Worm (Caenorhabditis elegans): ENCODE data around the gene cyn-13.

Gene cyn-13

DNA sequence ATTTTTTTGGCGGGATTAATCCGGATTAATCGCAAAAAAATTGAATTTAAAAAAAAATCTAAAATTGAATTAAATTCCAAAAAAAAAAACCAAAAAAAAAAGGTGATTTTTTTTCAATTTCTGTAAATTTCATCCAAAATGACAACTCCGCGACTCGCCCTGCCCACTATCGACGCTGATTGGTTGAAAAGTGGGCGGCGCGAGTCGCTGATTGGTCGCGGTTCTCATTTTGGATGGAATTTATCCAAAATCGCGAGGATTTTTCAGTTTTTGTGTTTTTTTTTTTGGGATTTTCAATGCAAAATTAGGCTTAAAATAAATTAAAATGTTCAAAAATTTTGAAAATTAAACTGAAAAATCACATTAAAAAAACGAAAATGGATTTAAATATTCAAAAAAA, 7.0 kb downstream of the cyn-13 start:
- TF ChIP-seq pes-1 (GFP tag; IDR thresholded peaks at IDR 0.05) (no peak), sea-1 (GFP tag; conservative IDR thresholded peaks at IDR 0.05) (no peak), tra-4 (tag; optimal IDR thresholded peaks at IDR 0.05) (no peak)

DNA sequence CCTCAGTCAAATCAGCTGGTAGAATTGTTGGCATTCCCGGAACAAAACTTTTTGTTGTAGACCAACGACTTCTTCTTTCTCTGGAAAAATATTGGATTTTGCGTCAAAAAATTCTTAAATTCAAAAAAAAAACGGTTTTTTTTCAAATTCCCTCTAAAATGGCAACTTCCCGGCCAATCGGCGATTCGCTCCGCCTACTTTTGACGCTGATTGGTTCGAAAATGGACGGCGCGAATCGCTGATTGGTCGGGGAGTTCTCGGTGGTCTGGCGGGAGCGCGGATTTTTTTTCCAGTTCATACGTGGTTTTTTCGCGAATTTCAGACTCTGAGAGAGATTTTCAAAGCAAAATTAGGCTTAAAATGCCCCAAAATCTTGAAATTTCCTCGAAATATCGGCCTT, 7.7 kb downstream of the cyn-13 start:
- TF ChIP-seq flt-1 (GFP tag; IDR thresholded peaks at IDR 0.05) = no peak
- TF ChIP-seq aly-1 (tag; optimal IDR thresholded peaks at IDR 0.05) = no peak
- TF ChIP-seq ceh-36 (tag; optimal IDR thresholded peaks at IDR 0.05) = no peak
- TF ChIP-seq pes-1 (GFP tag; IDR thresholded peaks at IDR 0.05) = no peak
- no peak for TF ChIP-seq sea-1 (GFP tag; conservative IDR thresholded peaks at IDR 0.05)
- TF ChIP-seq B0310.2 (tag; optimal IDR thresholded peaks at IDR 0.05) = no peak
- TF ChIP-seq ama-1 (optimal IDR thresholded peaks at IDR 0.05) = no peak
- TF ChIP-seq hnd-1 (tag; optimal IDR thresholded peaks at IDR 0.05) = no peak
- no peak for TF ChIP-seq tbx-37 (GFP tag; conservative IDR thresholded peaks at IDR 0.05)
- TF ChIP-seq hmbx-1 (tag; optimal IDR thresholded peaks at IDR 0.05) = no peak
- TF ChIP-seq scrt-1 (GFP tag; IDR thresholded peaks at IDR 0.05) = no peak
- TF ChIP-seq ceh-13 (GFP tag; optimal IDR thresholded peaks at IDR 0.05) = no peak

DNA sequence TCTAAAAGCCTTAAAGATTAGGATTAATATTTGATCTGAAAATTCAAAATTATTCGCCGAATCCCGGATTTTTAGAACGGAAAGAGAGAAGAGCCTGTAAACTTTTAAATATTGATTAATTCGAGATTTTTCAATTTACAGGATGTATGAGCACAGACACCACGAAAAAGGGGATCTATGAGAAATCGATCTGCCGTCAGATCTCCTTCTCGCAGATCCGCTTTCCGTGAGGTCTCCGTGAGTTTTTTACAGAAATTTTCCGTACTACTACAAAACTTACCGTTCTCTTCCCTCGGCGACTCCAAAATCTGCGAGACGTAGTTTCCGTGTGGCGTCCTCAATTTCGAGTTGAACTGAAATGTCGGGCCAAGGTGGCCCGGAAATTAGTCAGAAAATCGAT, 8.3 kb downstream of the cyn-13 start:
- TF ChIP-seq pes-1 (GFP tag; IDR thresholded peaks at IDR 0.05) = peak; percentile 80
- no peak for TF ChIP-seq aly-1 (tag; optimal IDR thresholded peaks at IDR 0.05)
- 0 out of 2 replicates have a peak, but pooled peaks have one; percentile 9 for TF ChIP-seq sea-1 (GFP tag; conservative IDR thresholded peaks at IDR 0.05)
- TF ChIP-seq ceh-13 (GFP tag; optimal IDR thresholded peaks at IDR 0.05) = peak; percentile 29
- no peak for TF ChIP-seq scrt-1 (GFP tag; IDR thresholded peaks at IDR 0.05)
- no peak for TF ChIP-seq hnd-1 (tag; optimal IDR thresholded peaks at IDR 0.05)
- TF ChIP-seq flt-1 (GFP tag; IDR thresholded peaks at IDR 0.05) = no peak
- TF ChIP-seq ets-7 (tag; optimal IDR thresholded peaks at IDR 0.05) = no peak

DNA sequence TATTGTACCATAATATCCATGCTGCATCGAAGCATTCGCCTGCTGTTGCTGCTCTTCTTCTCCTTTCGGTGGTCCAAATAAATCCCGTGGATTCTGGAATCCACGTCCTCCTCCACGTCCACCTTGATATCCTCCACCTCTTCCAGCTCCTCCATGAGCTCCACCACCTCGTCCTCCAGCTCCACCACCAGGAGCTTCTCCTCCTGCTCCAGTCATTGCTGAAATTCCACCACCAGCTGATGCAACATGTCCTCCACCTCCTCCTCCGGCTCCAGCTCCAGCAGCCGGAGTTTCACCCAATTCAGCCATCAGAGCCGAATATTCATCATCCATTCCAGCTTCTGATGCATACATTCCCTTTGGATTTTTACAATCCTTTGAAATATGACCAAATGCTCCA, 10.9 kb downstream of the cyn-13 start:
- TF ChIP-seq flt-1 (GFP tag; IDR thresholded peaks at IDR 0.05) = no peak
- TF ChIP-seq aly-1 (tag; optimal IDR thresholded peaks at IDR 0.05) = peak; percentile 57

DNA sequence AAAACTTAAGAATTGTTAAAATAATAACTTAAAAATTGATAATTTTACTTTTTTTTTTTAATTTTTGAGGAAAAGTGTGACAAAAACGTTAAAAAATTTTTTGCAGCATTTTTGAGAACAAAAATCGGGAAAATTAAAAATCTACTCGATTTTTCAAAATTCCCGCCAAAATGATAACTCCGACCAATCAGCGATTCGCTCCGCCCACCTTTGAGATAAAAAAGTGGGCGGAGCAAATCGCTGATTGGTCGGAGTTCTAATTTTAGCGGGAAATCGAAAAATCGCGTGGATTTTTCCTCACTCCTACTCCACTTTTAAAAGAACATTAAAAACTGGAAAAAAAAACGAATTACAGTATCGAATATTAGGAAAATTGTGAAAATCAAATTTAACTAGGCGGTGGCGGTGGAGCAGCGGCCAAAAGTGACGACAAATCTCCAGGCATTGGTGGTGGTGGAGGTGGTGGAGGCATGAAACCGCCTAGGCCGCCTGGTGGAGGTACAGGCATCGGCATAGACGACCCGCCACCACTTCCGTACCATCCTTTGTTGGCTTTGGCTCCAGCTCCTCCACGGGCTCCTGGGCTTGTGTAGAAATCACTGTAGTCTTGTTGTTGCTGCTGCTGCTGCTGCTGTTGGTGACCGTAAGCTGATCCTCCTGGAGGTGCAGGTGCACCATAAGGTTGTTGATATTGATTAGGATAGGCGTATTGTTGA, 12.1 kb downstream of the cyn-13 start:
- TF ChIP-seq scrt-1 (GFP tag; IDR thresholded peaks at IDR 0.05) = peak; percentile 5; the same call in 1 of the 2 replicates
- no peak for TF ChIP-seq sea-1 (GFP tag; conservative IDR thresholded peaks at IDR 0.05)
- no peak for TF ChIP-seq ceh-13 (GFP tag; optimal IDR thresholded peaks at IDR 0.05)
- TF ChIP-seq ama-1 (optimal IDR thresholded peaks at IDR 0.05) = no peak
- no peak for TF ChIP-seq hmg-4 (GFP tag; optimal IDR thresholded peaks at IDR 0.05)

DNA sequence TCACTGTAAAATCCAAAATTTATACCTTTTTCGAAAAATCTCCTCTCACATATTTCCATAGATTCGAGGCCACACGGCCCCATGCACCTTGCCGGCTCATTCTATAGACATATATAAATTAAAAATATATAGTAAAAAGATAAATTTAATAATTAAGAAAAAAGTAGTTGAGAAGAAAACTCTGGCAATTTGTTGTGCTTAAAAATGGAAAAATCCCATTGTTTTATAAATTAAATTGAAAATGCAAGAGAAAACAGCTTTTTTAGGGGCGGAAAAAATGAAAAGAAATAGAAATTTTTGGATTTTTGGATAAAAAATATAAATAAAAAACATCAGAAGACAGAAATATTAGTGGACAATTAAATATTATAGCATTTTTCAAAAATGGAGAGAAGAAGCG, 12.8 kb downstream of the cyn-13 start, which contains the start of gene Y116A8C.30:
TSS of gene Y116A8C.30 (minus strand) at position 101 of the 400 bp plus-strand sequence.
- TF ChIP-seq ets-7 (tag; optimal IDR thresholded peaks at IDR 0.05) = no peak
- no peak for TF ChIP-seq tra-4 (tag; optimal IDR thresholded peaks at IDR 0.05)
- TF ChIP-seq B0310.2 (tag; optimal IDR thresholded peaks at IDR 0.05) = no peak
- TF ChIP-seq scrt-1 (GFP tag; IDR thresholded peaks at IDR 0.05) = no peak
- TF ChIP-seq tbx-37 (GFP tag; conservative IDR thresholded peaks at IDR 0.05) = no peak
- no peak for TF ChIP-seq hmbx-1 (tag; optimal IDR thresholded peaks at IDR 0.05)
- no peak for TF ChIP-seq hnd-1 (tag; optimal IDR thresholded peaks at IDR 0.05)
- TF ChIP-seq hmg-4 (GFP tag; optimal IDR thresholded peaks at IDR 0.05) = no peak
- TF ChIP-seq flt-1 (GFP tag; IDR thresholded peaks at IDR 0.05) = no peak
- no peak for TF ChIP-seq ama-1 (optimal IDR thresholded peaks at IDR 0.05)
- no peak for TF ChIP-seq ceh-13 (GFP tag; optimal IDR thresholded peaks at IDR 0.05)
- no peak for TF ChIP-seq sea-1 (GFP tag; conservative IDR thresholded peaks at IDR 0.05)
- no peak for TF ChIP-seq aly-1 (tag; optimal IDR thresholded peaks at IDR 0.05)
- TF ChIP-seq F13C5.2 (tag; optimal IDR thresholded peaks at IDR 0.05) = no peak
- TF ChIP-seq pes-1 (GFP tag; IDR thresholded peaks at IDR 0.05) = no peak
- no peak for TF ChIP-seq ceh-36 (tag; optimal IDR thresholded peaks at IDR 0.05)
- TF ChIP-seq tbx-11 (GFP tag; IDR thresholded peaks at IDR 0.05) = no peak

DNA sequence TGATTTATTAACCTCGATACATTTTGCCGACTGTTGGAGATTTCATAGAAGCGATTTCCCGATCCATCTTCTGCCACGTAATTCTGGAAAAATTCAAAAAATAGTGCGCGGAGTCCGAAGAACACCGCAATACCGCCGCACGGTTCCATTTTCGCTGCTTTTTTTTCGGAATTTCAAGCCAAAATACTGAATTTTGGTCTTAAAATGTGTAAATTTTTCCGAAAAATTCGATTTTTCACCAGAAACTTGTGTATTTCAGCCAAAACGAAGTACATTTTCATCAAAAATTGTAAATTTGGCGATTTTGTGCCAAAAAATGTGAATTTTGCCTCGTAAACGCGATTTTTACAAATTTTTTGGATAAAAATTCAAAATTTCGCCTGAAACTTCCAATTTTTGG, 13.3 kb downstream of the cyn-13 start:
- peak; percentile 41 for TF ChIP-seq ama-1 (optimal IDR thresholded peaks at IDR 0.05)
- TF ChIP-seq tbx-37 (GFP tag; conservative IDR thresholded peaks at IDR 0.05) = no peak
- TF ChIP-seq hnd-1 (tag; optimal IDR thresholded peaks at IDR 0.05) = no peak

DNA sequence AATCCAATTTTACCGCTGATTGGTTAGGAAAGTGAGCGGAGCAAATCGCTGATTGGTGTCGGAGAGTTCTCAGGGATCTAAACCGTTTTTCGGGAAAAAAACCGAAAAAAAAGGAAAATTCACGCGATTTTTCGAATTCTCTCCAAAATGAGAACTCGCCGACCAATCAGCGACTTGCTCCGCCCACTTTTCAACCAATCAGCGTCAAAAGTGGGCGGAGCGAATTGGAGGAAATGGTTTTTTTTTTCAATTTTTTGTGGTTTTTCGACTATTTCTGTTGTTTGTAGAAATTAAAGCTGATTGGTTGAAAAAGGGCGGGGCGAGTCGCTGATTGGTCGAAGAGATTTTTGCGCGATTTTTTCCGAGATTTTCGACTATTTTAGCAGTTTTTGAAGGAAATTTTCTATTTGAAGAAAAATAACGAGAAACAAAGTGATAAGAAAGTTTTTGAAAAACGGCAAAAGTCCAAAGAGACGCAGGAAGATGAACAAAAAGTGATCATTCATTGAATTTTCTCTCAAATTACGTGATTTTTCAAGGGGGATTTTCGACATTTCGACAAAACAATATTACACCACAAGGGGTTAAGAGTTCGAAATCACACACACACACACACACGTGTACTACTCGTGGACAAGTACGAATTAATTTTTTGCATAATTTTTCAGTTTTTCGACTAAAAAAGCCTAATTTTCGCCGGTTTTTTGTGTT, 15.7 kb downstream of the cyn-13 start:
- TF ChIP-seq ceh-13 (GFP tag; optimal IDR thresholded peaks at IDR 0.05) (no peak), hmbx-1 (tag; optimal IDR thresholded peaks at IDR 0.05) (no peak), B0310.2 (tag; optimal IDR thresholded peaks at IDR 0.05) (no peak), F13C5.2 (tag; optimal IDR thresholded peaks at IDR 0.05) (no peak), tra-4 (tag; optimal IDR thresholded peaks at IDR 0.05) (no peak), tbx-11 (GFP tag; IDR thresholded peaks at IDR 0.05) (no peak), ets-7 (tag; optimal IDR thresholded peaks at IDR 0.05) (no peak), pes-1 (GFP tag; IDR thresholded peaks at IDR 0.05) (no peak), scrt-1 (GFP tag; IDR thresholded peaks at IDR 0.05) (no peak), flt-1 (GFP tag; IDR thresholded peaks at IDR 0.05) (no peak), tbx-37 (GFP tag; conservative IDR thresholded peaks at IDR 0.05) (no peak), ceh-36 (tag; optimal IDR thresholded peaks at IDR 0.05) (no peak), hnd-1 (tag; optimal IDR thresholded peaks at IDR 0.05) (no peak), hmg-4 (GFP tag; optimal IDR thresholded peaks at IDR 0.05) (no peak)

Measured in whole organism, early embryonic.